Worm (Caenorhabditis elegans) whole organism, mixed stage, embryonic: ENCODE measurements around the gene faah-3.
A peak's percentile ranks its signal among the peaks of the same experiment; 100 is the strongest.
"Not testable (repeated sequence)": the region's sequence is repeated elsewhere in the genome, so short reads cannot be mapped to it uniquely, and the experiment has no call there.

Source experiments
- bed-3 ChIP-seq: fragments of 200-800 bp; sonication (Bioruptor generic); optimal IDR thresholded peaks from 3 replicates; lab custom pipeline; 2018; ENCODE audit warnings: mild to moderate bottlenecking, missing genetic modification characterization, moderate library complexity, missing compliant biosample characterization
- blmp-1 ChIP-seq: fragments of 150-350 bp; optimal IDR thresholded peaks from 2 replicates; lab custom pipeline; 2014; ENCODE audit warnings: missing biosample characterization, missing genetic modification characterization
- ceh-39 ChIP-seq: fragments of 150-350 bp; optimal IDR thresholded peaks from 2 replicates; lab custom pipeline; 2014; ENCODE audit warnings: missing biosample characterization, missing genetic modification characterization
- ceh-43 ChIP-seq: fragments of 200-800 bp; sonication (Bioruptor generic); optimal IDR thresholded peaks from 2 replicates; lab custom pipeline; 2018; ENCODE audit warnings: mild to moderate bottlenecking, missing genetic modification characterization, moderate library complexity, missing compliant biosample characterization
- ceh-83 ChIP-seq: fragments of 200-800 bp; sonication (Bioruptor generic); optimal IDR thresholded peaks from 2 replicates; lab custom pipeline; 2018; ENCODE audit warnings: mild to moderate bottlenecking, missing genetic modification characterization, missing compliant biosample characterization
- ces-1 ChIP-seq: fragments of 150-350 bp; optimal IDR thresholded peaks from 2 replicates; lab custom pipeline; 2014; ENCODE audit warnings: missing biosample characterization, missing genetic modification reagents, missing genetic modification characterization
- drap-1 ChIP-seq: fragments of 200-800 bp; sonication (Bioruptor generic); optimal IDR thresholded peaks from 3 replicates; lab custom pipeline; 2018; ENCODE audit warnings: mild to moderate bottlenecking, missing genetic modification characterization, missing compliant biosample characterization
- elt-1 ChIP-seq: sonication (generic microtip); optimal IDR thresholded peaks from 2 replicates; lab custom pipeline; 2017; ENCODE audit warnings: missing genetic modification characterization, mild to moderate bottlenecking, missing compliant biosample characterization, antibody characterized with exemption, moderate library complexity, borderline replicate concordance; ENCODE audit not compliant: insufficient read depth
- elt-3 ChIP-seq: fragments of 150-350 bp; optimal IDR thresholded peaks from 2 replicates; lab custom pipeline; 2014; ENCODE audit warnings: missing biosample characterization, missing genetic modification characterization
- flh-1 ChIP-seq: fragments of 200-800 bp; sonication (Bioruptor generic); optimal IDR thresholded peaks from 2 replicates; lab custom pipeline; 2018; ENCODE audit warnings: mild to moderate bottlenecking, missing genetic modification characterization, moderate library complexity, missing compliant biosample characterization
- ham-2 ChIP-seq: fragments of 200-800 bp; sonication (Bioruptor generic); optimal IDR thresholded peaks from 2 replicates; lab custom pipeline; 2018; ENCODE audit warnings: mild to moderate bottlenecking, missing genetic modification characterization, missing compliant biosample characterization
- hlh-1 ChIP-seq: fragments of 150-350 bp; optimal IDR thresholded peaks from 2 replicates; lab custom pipeline; 2014; ENCODE audit warnings: missing biosample characterization, missing genetic modification reagents, missing genetic modification characterization
- lin-13 ChIP-seq: fragments of 150-350 bp; optimal IDR thresholded peaks from 2 replicates; lab custom pipeline; 2014; ENCODE audit warnings: missing biosample characterization, missing genetic modification characterization
- lin-32 ChIP-seq: fragments of 200-800 bp; sonication (Bioruptor generic); optimal IDR thresholded peaks from 2 replicates; lab custom pipeline; 2018; ENCODE audit warnings: mild to moderate bottlenecking, missing genetic modification characterization, missing compliant biosample characterization
- lsy-2 ChIP-seq: fragments of 150-350 bp; optimal IDR thresholded peaks from 2 replicates; lab custom pipeline; 2014; ENCODE audit warnings: missing biosample characterization, missing genetic modification characterization
- mep-1 ChIP-seq: fragments of 150-350 bp; optimal IDR thresholded peaks from 2 replicates; lab custom pipeline; 2017; ENCODE audit warnings: missing biosample characterization, missing genetic modification reagents, missing genetic modification characterization, inconsistent platforms
- mls-2 ChIP-seq: sonication (generic microtip); optimal IDR thresholded peaks from 2 replicates; lab custom pipeline; 2016; ENCODE audit warnings: mild to moderate bottlenecking, missing genetic modification characterization, moderate library complexity, missing compliant biosample characterization
- nhr-12 ChIP-seq: fragments of 150-350 bp; optimal IDR thresholded peaks from 2 replicates; lab custom pipeline; 2014; ENCODE audit warnings: missing biosample characterization, missing genetic modification characterization
- nhr-76 ChIP-seq: sonication (generic microtip); optimal IDR thresholded peaks from 2 replicates; lab custom pipeline; 2017; ENCODE audit warnings: missing biosample characterization, missing genetic modification characterization
- pha-4 ChIP-seq: fragments of 150-350 bp; optimal IDR thresholded peaks from 2 replicates; lab custom pipeline; 2018; ENCODE audit warnings: missing biosample characterization, missing genetic modification reagents, missing genetic modification characterization
- sem-2 ChIP-seq: fragments of 200-800 bp; sonication (Bioruptor generic); optimal IDR thresholded peaks from 2 replicates; lab custom pipeline; 2018; ENCODE audit warnings: mild to moderate bottlenecking, missing genetic modification characterization, missing compliant biosample characterization
- sptf-1 ChIP-seq: sonication (generic microtip); optimal IDR thresholded peaks from 2 replicates; lab custom pipeline; 2017; ENCODE audit warnings: mild to moderate bottlenecking, missing genetic modification characterization, moderate library complexity, missing compliant biosample characterization
- tbx-8 ChIP-seq: fragments of 200-800 bp; sonication (Bioruptor generic); optimal IDR thresholded peaks from 2 replicates; lab custom pipeline; 2018; ENCODE audit warnings: mild to moderate bottlenecking, missing genetic modification characterization, moderate library complexity, missing compliant biosample characterization
- unc-120 ChIP-seq: sonication (generic microtip); optimal IDR thresholded peaks from 2 replicates; lab custom pipeline; 2017; ENCODE audit warnings: missing genetic modification characterization, missing compliant biosample characterization; ENCODE audit not compliant: poor library complexity, severe bottlenecking
- unc-39 ChIP-seq: fragments of 150-350 bp; optimal IDR thresholded peaks from 2 replicates; lab custom pipeline; 2014; ENCODE audit warnings: missing biosample characterization, missing genetic modification characterization
- unc-62 ChIP-seq: fragments of 150-350 bp; optimal IDR thresholded peaks from 2 replicates; lab custom pipeline; 2014; ENCODE audit warnings: missing biosample characterization, missing genetic modification reagents, missing genetic modification characterization
- zip-8 ChIP-seq: fragments of 150-350 bp; optimal IDR thresholded peaks from 2 replicates; lab custom pipeline; 2014; ENCODE audit warnings: missing biosample characterization, missing genetic modification characterization

The faah-3 gene

ce11 chrIV:927510-927909 lies 17.9 kb downstream of the faah-3 start:
- TF ChIP-seq nhr-12 (tag; lab: Kevin White, UChicago), result no peak
- TF ChIP-seq lin-32 (GFP tag; lab: Kevin White, UChicago), result no peak
- TF ChIP-seq lsy-2 (tag; lab: Kevin White, UChicago), result no peak
- peak; percentile 77 for TF ChIP-seq ces-1 (GFP tag; lab: Kevin White, UChicago)
- no peak for TF ChIP-seq hlh-1

- TF ChIP-seq elt-3 (tag; lab: Kevin White, UChicago), result no peak
- TF ChIP-seq pha-4 (tag; lab: Kevin White, UChicago), result no peak
- no peak for TF ChIP-seq ham-2
- no peak for TF ChIP-seq elt-1 (tag; lab: Kevin White, UChicago)
- TF ChIP-seq, all 35 proteins: peak for 0
These were observed 21.0 kb downstream of the faah-3 start, which contains the start of gene lgc-30 for ce11 chrIV:924323-924932. TSS of gene lgc-30 (plus strand) at chrIV:924882.

- TF ChIP-seq drap-1 (GFP tag; lab: Kevin White, UChicago) (no peak), ham-2 (no peak), tbx-8 (GFP tag; lab: Kevin White, UChicago) (no peak), blmp-1 (no peak), elt-3 (tag; lab: Kevin White, UChicago) (no peak), zip-8 (tag; lab: Kevin White, UChicago) (no peak), mls-2 (tag; lab: Kevin White, UChicago) (no peak), ces-1 (GFP tag; lab: Kevin White, UChicago) (no peak), ceh-83 (GFP tag; lab: Kevin White, UChicago) (no peak)
These were observed 25.8 kb downstream of the faah-3 start, which contains the start of gene F58H7.5 for ce11 chrIV:919690-920089. TSS of gene F58H7.5 (plus strand) at chrIV:919990.

ce11 chrIV:917640-918039 lies 27.8 kb downstream of the faah-3 start:
- no peak for TF ChIP-seq sptf-1 (tag; lab: Kevin White, UChicago)
- no peak for TF ChIP-seq ham-2

- no peak for TF ChIP-seq bed-3 (GFP tag; lab: Kevin White, UChicago)
- TF ChIP-seq elt-3 (tag; lab: Kevin White, UChicago), result no peak
- TF ChIP-seq ceh-83 (GFP tag; lab: Kevin White, UChicago), result no peak
- TF ChIP-seq ceh-43 (GFP tag; lab: Kevin White, UChicago), result no peak
- no peak for TF ChIP-seq lin-32 (GFP tag; lab: Kevin White, UChicago)
- TF ChIP-seq lin-13, result no peak
- TF ChIP-seq unc-62 (GFP tag; lab: Kevin White, UChicago), result no peak
- no peak for TF ChIP-seq flh-1 (GFP tag; lab: Kevin White, UChicago)
- no peak for TF ChIP-seq drap-1 (GFP tag; lab: Kevin White, UChicago)
- TF ChIP-seq tbx-8 (GFP tag; lab: Kevin White, UChicago), result no peak
- no peak for TF ChIP-seq unc-39 (tag; lab: Kevin White, UChicago)
- no peak for TF ChIP-seq ceh-39 (tag; lab: Kevin White, UChicago)
- TF ChIP-seq unc-120 (tag; lab: Kevin White, UChicago), result no peak
- no peak for TF ChIP-seq sem-2 (GFP tag; lab: Kevin White, UChicago)
- no peak for TF ChIP-seq nhr-76 (tag; lab: Kevin White, UChicago)
- TF ChIP-seq mep-1 (tag; lab: Kevin White, UChicago), result no peak
- no peak for TF ChIP-seq nhr-12 (tag; lab: Kevin White, UChicago)
These were observed 30.6 kb downstream of the faah-3 start for ce11 chrIV:914856-915255.

ce11 chrIV:904963-905362 lies 40.5 kb downstream of the faah-3 start, which contains the start of gene fbxc-12:
TSS of gene fbxc-12 (plus strand) at chrIV:905263.
- not testable (repeated sequence) for TF ChIP-seq lsy-2 (tag; lab: Kevin White, UChicago); lin-13; drap-1 (GFP tag; lab: Kevin White, UChicago)
